Worm (Caenorhabditis elegans) whole organism, L4 larva: ENCODE results near the gene srh-45.

Experiments used
- F10B5.3 ChIP-seq: sonication (generic microtip); optimal IDR thresholded peaks from 2 replicates; lab custom pipeline; 2016; ENCODE audit warnings: mild to moderate bottlenecking, missing genetic modification characterization, missing compliant biosample characterization
- F49E8.2 ChIP-seq: sonication (generic microtip); optimal IDR thresholded peaks from 2 replicates; lab custom pipeline; 2016; ENCODE audit warnings: missing compliant biosample characterization, mild to moderate bottlenecking, missing genetic modification characterization, borderline replicate concordance
- R02D3.7 ChIP-seq: fragments of 150-350 bp; sonication (generic microtip); optimal IDR thresholded peaks from 3 replicates; lab custom pipeline; 2014; ENCODE audit warnings: missing biosample characterization, missing genetic modification characterization
- Y105C5A.15 ChIP-seq: fragments of 200-800 bp; sonication (Bioruptor generic); IDR thresholded peaks from 2 replicates; pipeline ENCODE4 v1.3.6; 2022; ENCODE audit warnings: missing genetic modification characterization, missing compliant biosample characterization
- Y5F2A.4 ChIP-seq: fragments of 200-800 bp; sonication (Bioruptor generic); optimal IDR thresholded peaks from 2 replicates; lab custom pipeline; 2018; ENCODE audit warnings: mild to moderate bottlenecking, missing genetic modification characterization, missing compliant biosample characterization
- aha-1 ChIP-seq: fragments of 150-350 bp; peaks from one replicate; lab custom pipeline; 2014; ENCODE audit warnings: missing biosample characterization, missing genetic modification characterization
- ceh-20 ChIP-seq: fragments of 200-800 bp; sonication (Bioruptor generic); IDR thresholded peaks from 2 replicates; pipeline ENCODE4 v1.3.6; 2022; ENCODE audit warnings: missing genetic modification reagents, missing genetic modification characterization, missing compliant biosample characterization
- ceh-28 ChIP-seq: fragments of 150-350 bp; optimal IDR thresholded peaks from 2 replicates; lab custom pipeline; 2014; ENCODE audit warnings: missing biosample characterization, missing genetic modification reagents, missing genetic modification characterization
- ces-1 ChIP-seq: fragments of 150-350 bp; sonication (generic microtip); optimal IDR thresholded peaks from 4 replicates; lab custom pipeline; 2014; ENCODE audit warnings: missing biosample characterization, missing genetic modification reagents, missing genetic modification characterization
- daf-12 ChIP-seq: fragments of 150-350 bp; optimal IDR thresholded peaks from 2 replicates; lab custom pipeline; 2014; ENCODE audit warnings: missing biosample characterization, missing genetic modification reagents, missing genetic modification characterization
- daf-19 ChIP-seq: fragments of 200-800 bp; sonication (Bioruptor generic); conservative IDR thresholded peaks from 2 replicates; pipeline ENCODE4 v1.3.6; 2022; ENCODE audit warnings: missing genetic modification characterization, missing compliant biosample characterization
- daf-8 ChIP-seq: fragments of 200-800 bp; sonication (Bioruptor generic); IDR thresholded peaks from 2 replicates; pipeline ENCODE4 v1.3.6; 2022; ENCODE audit warnings: missing genetic modification characterization, missing compliant biosample characterization
- dmd-6 ChIP-seq: fragments of 200-800 bp; sonication (Bioruptor generic); IDR thresholded peaks from 2 replicates; pipeline ENCODE4 v1.3.6; 2022; ENCODE audit warnings: missing genetic modification reagents, missing genetic modification characterization, missing compliant biosample characterization
- fkh-10 ChIP-seq: fragments of 150-350 bp; optimal IDR thresholded peaks from 2 replicates; lab custom pipeline; 2014; ENCODE audit warnings: missing biosample characterization, missing genetic modification reagents, missing genetic modification characterization
- lim-7 ChIP-seq: fragments of 200-800 bp; sonication (Bioruptor generic); IDR thresholded peaks from 2 replicates; pipeline ENCODE4 v1.3.6; 2022; ENCODE audit warnings: missing genetic modification characterization, missing compliant biosample characterization
- lsy-2 ChIP-seq, 2 experiments: fragments of 150-350 bp in 1 of 2; sonication (generic microtip) in 1 of 2; optimal IDR thresholded peaks; 2 replicates each; lab custom pipeline; 2014 to 2017; ENCODE audit warnings: missing biosample characterization in 2 of 2, missing genetic modification characterization in 2 of 2
- mxl-2 ChIP-seq: fragments of 200-800 bp; sonication (Bioruptor generic); conservative IDR thresholded peaks from 2 replicates; pipeline ENCODE4 v1.3.6; 2022; ENCODE audit warnings: missing genetic modification reagents, missing genetic modification characterization, missing compliant biosample characterization
- nhr-10 ChIP-seq: fragments of 150-350 bp; optimal IDR thresholded peaks from 2 replicates; lab custom pipeline; 2014; ENCODE audit warnings: missing biosample characterization, missing genetic modification characterization
- nhr-102 ChIP-seq: sonication (generic microtip); optimal IDR thresholded peaks from 2 replicates; lab custom pipeline; 2016; ENCODE audit warnings: mild to moderate bottlenecking, missing genetic modification characterization, moderate library complexity, missing compliant biosample characterization
- nhr-111 ChIP-seq: fragments of 200-800 bp; sonication (Bioruptor generic); optimal IDR thresholded peaks from 2 replicates; lab custom pipeline; 2018; ENCODE audit warnings: mild to moderate bottlenecking, missing genetic modification characterization, missing compliant biosample characterization
- nhr-28 ChIP-seq: fragments of 150-350 bp; optimal IDR thresholded peaks from 2 replicates; lab custom pipeline; 2014; ENCODE audit warnings: missing biosample characterization, missing genetic modification characterization
- nhr-42 ChIP-seq: fragments of 200-800 bp; sonication (Bioruptor generic); IDR thresholded peaks from 2 replicates; pipeline ENCODE4 v1.3.6; 2022; ENCODE audit warnings: missing genetic modification characterization, missing compliant biosample characterization
- nhr-48 ChIP-seq: sonication (generic microtip); optimal IDR thresholded peaks from 2 replicates; lab custom pipeline; 2016; ENCODE audit warnings: mild to moderate bottlenecking, missing genetic modification characterization, missing compliant biosample characterization
- nhr-77 ChIP-seq: fragments of 150-350 bp; optimal IDR thresholded peaks from 2 replicates; lab custom pipeline; 2014; ENCODE audit warnings: missing biosample characterization, missing genetic modification characterization
- saeg-2 ChIP-seq: fragments of 200-800 bp; sonication (Bioruptor generic); IDR thresholded peaks from 2 replicates; pipeline ENCODE4 v1.3.6; 2022; ENCODE audit warnings: missing genetic modification reagents, missing genetic modification characterization, missing compliant biosample characterization
- snpc-1.2 ChIP-seq: fragments of 200-800 bp; sonication (Bioruptor generic); IDR thresholded peaks from 2 replicates; pipeline ENCODE4 v1.3.6; 2022; ENCODE audit warnings: missing genetic modification reagents, missing genetic modification characterization, missing compliant biosample characterization
- unc-39 ChIP-seq: sonication (generic microtip); optimal IDR thresholded peaks from 2 replicates; lab custom pipeline; 2017; ENCODE audit warnings: missing biosample characterization, missing genetic modification characterization
- unc-62 ChIP-seq, 3 experiments: fragments of 150-350 bp in 1 of 3; sonication (generic microtip); optimal IDR thresholded peaks in 2 of 3; peaks in 1 of 3; 1 replicate in 1 of 3; 2 replicates in 2 of 3; lab custom pipeline; 2014 to 2017; ENCODE audit warnings: missing biosample characterization in 3 of 3, missing genetic modification characterization in 3 of 3, missing genetic modification reagents in 3 of 3, missing genotype in 1 of 3
- zfp-2 ChIP-seq: sonication (generic microtip); optimal IDR thresholded peaks from 2 replicates; lab custom pipeline; 2016; ENCODE audit warnings: mild to moderate bottlenecking, missing genetic modification characterization, missing compliant biosample characterization
- zfp-3 ChIP-seq: fragments of 200-800 bp; sonication (Bioruptor generic); conservative IDR thresholded peaks from 2 replicates; pipeline ENCODE4 v1.3.6; 2022; ENCODE audit warnings: missing genetic modification reagents, missing genetic modification characterization, missing compliant biosample characterization
- ztf-7 ChIP-seq: fragments of 150-350 bp; optimal IDR thresholded peaks from 2 replicates; lab custom pipeline; 2014; ENCODE audit warnings: missing biosample characterization, missing genetic modification characterization

srh-45 gene

DNA sequence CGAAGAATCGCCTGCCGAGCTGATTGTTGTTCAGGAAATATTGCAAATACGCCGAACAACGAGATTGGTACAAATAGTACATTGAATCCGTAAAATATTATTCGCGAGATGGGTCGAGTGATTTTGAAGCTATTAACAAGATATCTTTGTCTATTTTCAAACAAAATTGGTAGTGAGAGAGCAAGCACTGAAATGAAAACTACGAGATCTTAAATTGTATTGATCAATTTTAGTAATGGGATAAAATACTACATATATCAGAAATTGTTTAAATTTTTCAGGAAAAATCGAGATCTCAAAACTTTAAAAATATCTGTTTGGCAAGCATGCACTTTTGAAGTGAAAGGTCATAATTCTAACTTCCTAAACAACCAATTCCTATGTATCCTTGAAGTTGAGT, 579 bp downstream of the srh-45 start:
- TF ChIP-seq lsy-2 (tag; optimal IDR thresholded peaks at IDR 0.05; lab: Kevin White, UChicago) (no peak), aha-1 (peak; percentile 94)
- TF ChIP-seq, all 104 proteins: peak for 1

DNA sequence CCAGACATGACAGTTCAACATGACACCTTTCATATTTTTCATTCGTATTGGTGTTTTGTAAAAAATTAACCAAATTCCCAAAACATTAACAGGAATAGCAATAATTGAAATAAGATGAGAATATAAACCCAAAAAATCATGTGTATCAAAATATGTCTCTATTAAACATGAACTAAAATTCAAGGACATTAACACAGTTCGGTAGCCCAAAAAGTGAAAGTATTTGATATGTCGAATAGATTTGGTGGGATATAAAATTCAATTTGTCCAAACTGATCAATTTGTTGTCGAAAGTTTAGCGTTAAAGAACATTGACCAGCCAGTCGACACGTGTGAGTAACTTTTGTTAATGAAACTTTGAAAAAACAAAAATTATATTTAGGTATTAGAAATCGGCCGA, 2.1 kb downstream of the srh-45 start, which contains the start of gene srh-46:
TSS of gene srh-46 (minus strand) at position 189 of the 400 bp plus-strand sequence.
- no peak for TF ChIP-seq lsy-2 (tag; optimal IDR thresholded peaks at IDR 0.05; lab: Kevin White, UChicago)
- TF ChIP-seq mxl-2 = no peak
- TF ChIP-seq R02D3.7 (tag; lab: Kevin White, UChicago) = no peak
- no peak for TF ChIP-seq ces-1 (GFP tag; lab: Kevin White, UChicago)
- TF ChIP-seq nhr-28 = peak; percentile 14

DNA sequence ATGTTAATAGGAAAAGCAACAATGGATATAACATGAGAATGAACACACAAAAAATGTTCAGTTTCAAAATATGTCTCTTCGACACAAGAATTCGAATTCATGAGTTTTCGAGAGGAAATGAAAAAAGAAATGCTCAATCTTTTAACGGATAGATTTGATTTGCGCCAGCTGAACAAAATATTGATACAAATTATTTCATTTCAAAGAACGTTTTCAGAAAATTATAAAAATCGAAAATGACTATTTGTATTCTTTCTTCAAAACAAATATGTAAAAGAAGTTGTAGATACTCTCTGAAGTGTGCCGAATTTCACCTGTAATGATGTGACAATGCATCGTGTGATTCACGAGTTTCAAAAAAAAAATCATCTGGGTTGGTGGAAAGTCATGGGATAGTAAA, 4.2 kb downstream of the srh-45 start, which contains the start of gene srh-47:
TSS of gene srh-47 (minus strand) at position 101 of the 400 bp plus-strand sequence.
- TF ChIP-seq nhr-77 = no peak
- TF ChIP-seq ztf-7 (tag; lab: Kevin White, UChicago) = no peak
- no peak for TF ChIP-seq daf-12
- no peak for TF ChIP-seq nhr-28
- peak in 1 of 2 experiments; percentile 42 for TF ChIP-seq unc-62 (GFP tag; optimal IDR thresholded peaks at IDR 0.05 in 1 of 2; lab: Kevin White, UChicago)
- TF ChIP-seq unc-62 (tag; optimal IDR thresholded peaks at IDR 0.05; lab: Kevin White, UChicago) = no peak

DNA sequence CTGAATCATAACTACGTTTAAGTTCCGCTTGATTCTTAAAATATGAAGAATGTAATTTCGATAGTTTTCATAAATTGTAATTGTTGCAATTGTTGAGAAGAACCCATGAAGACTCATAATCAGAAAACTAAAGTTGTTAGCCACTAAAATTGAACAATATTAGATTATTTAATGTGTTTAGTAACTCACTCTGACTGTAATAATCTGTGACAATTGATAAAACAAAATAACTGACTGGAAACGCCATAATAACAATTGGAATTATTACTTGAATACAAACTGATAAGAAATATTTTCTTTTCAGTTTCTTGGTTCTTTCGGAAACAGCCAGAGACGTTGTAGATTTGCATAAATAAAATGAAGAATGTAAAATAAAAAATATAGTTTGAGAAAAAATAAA, 5.4 kb downstream of the srh-45 start:
- TF ChIP-seq nhr-77 (peak; percentile 6), F10B5.3 (tag; lab: Kevin White, UChicago) (no peak), nhr-28 (peak; percentile 67)
- TF ChIP-seq, all 104 proteins: peak for 2

DNA sequence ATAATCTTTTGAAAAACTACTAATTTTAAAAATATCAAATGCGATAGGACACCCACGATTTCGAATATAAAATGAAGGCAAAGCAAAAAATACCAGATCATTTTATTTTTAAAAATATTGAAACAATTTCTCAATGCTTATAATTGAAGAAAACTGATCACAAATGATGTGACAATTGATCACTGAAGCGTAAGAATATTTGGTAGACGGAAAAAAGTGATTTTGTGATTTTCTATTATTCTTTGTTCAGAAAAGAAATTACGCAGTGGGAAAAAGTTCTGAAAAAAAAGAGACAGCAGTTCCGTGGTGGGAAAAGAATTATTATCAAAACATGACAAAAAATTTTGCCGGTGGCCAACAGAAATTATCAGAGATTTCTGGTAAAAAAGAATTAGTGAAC, 6.1 kb downstream of the srh-45 start, which contains the start of gene T03F7.5:
TSS of gene T03F7.5 (minus strand) at position 101 of the 400 bp plus-strand sequence.
- no peak for TF ChIP-seq saeg-2 (GFP tag; lab: Robert Waterston, UW)
- TF ChIP-seq dmd-6 = no peak
- no peak for TF ChIP-seq daf-19 (GFP tag; lab: Robert Waterston, UW)
- TF ChIP-seq fkh-10 (GFP tag; lab: Kevin White, UChicago) = no peak
- TF ChIP-seq nhr-10 (tag; lab: Kevin White, UChicago) = no peak
- TF ChIP-seq lim-7 (GFP tag; lab: Robert Waterston, UW) = no peak
- no peak for TF ChIP-seq Y5F2A.4
- no peak for TF ChIP-seq nhr-42 (GFP tag; lab: Robert Waterston, UW)
- no peak for TF ChIP-seq unc-39
- no peak for TF ChIP-seq aha-1
- TF ChIP-seq nhr-48 (tag; lab: Kevin White, UChicago) = no peak
- no peak for TF ChIP-seq nhr-111 (GFP tag; lab: Kevin White, UChicago)
- no peak for TF ChIP-seq daf-8 (GFP tag; lab: Robert Waterston, UW)
- no peak for TF ChIP-seq snpc-1.2
- no peak for TF ChIP-seq zfp-2 (tag; lab: Kevin White, UChicago)
- no peak for TF ChIP-seq ceh-20 (GFP tag; lab: Robert Waterston, UW)
- TF ChIP-seq F49E8.2 = no peak
- TF ChIP-seq R02D3.7 (tag; lab: Kevin White, UChicago) = no peak
- no peak for TF ChIP-seq Y105C5A.15 (GFP tag; lab: Robert Waterston, UW)
- no peak for TF ChIP-seq zfp-3 (GFP tag; lab: Robert Waterston, UW)

DNA sequence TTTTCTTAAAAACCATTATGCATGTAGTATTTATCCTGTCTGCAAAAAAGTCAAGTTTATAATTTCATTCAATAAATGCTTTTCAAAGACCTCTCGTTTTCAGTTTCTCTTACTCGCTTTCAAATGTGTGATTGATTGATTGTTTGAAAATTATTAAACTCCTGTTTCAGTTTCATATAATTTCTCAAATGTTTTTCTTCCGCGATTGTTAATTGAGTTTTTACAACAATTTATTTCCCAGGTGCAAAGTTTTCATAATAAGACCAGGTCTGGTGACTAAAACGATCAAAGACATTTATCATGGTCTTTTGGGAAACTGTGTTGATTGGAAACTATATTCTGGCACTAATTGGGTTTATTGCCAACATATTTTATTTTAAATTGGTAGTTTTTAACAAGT, 10.4 kb downstream of the srh-45 start, which contains the start of gene T03F7.6:
TSS of gene T03F7.6 (plus strand) at position 301 of the 400 bp plus-strand sequence.
- TF ChIP-seq nhr-102 = no peak
- no peak for TF ChIP-seq ceh-28
